Worm (Caenorhabditis elegans) whole organism, L4/young adult: ENCODE results near the gene clip-1.

Source experiments
- W03F9.2 ChIP-seq: fragments of 150-350 bp; optimal IDR thresholded peaks from 2 replicates; lab custom pipeline; 2014; ENCODE audit warnings: missing biosample characterization, missing genetic modification characterization
- dao-5 ChIP-seq: sonication (generic microtip); optimal IDR thresholded peaks from 2 replicates; lab custom pipeline; 2016; ENCODE audit warnings: missing genotype, missing genetic modification characterization, moderate library complexity, missing compliant biosample characterization
- him-1 ChIP-seq: sonication (generic microtip); optimal IDR thresholded peaks from 2 replicates; lab custom pipeline; 2016; ENCODE audit warnings: missing genotype, missing genetic modification reagents, missing genetic modification characterization, missing compliant biosample characterization

clip-1 gene

ce11 chrIII:9269012-9269471 lies at the start of gene clip-1:
clip-1 (minus strand) TSS chrIII:9269062.
- TF ChIP-seq dao-5 (tag; lab: Kevin White, UChicago): no peak
- no peak for TF ChIP-seq him-1 (tag; lab: Kevin White, UChicago)
- no peak for TF ChIP-seq W03F9.2 (tag; lab: Kevin White, UChicago)

ce11 chrIII:9317601-9318000 lies 48.7 kb upstream of the clip-1 start:
- TF ChIP-seq W03F9.2 (tag; lab: Kevin White, UChicago): no peak
- TF ChIP-seq him-1 (tag; lab: Kevin White, UChicago): no peak
- TF ChIP-seq dao-5 (tag; lab: Kevin White, UChicago): no peak

ce11 chrIII:9315180-9315579 lies 46.3 kb upstream of the clip-1 start:
- TF ChIP-seq dao-5 (tag; lab: Kevin White, UChicago) (no peak), him-1 (tag; lab: Kevin White, UChicago) (no peak)

- TF ChIP-seq W03F9.2 (tag; lab: Kevin White, UChicago) (no peak), him-1 (tag; lab: Kevin White, UChicago) (no peak), dao-5 (tag; lab: Kevin White, UChicago) (no peak)
These were observed 45.6 kb upstream of the clip-1 start, which contains the start of gene C40H1.8 for ce11 chrIII:9314476-9314875. C40H1.8 (plus strand) TSS chrIII:9314717.

- TF ChIP-seq him-1 (tag; lab: Kevin White, UChicago): no peak
- no peak for TF ChIP-seq W03F9.2 (tag; lab: Kevin White, UChicago)
- TF ChIP-seq dao-5 (tag; lab: Kevin White, UChicago): no peak
These were observed 41.0 kb upstream of the clip-1 start for ce11 chrIII:9309840-9310239.

- TF ChIP-seq W03F9.2 (tag; lab: Kevin White, UChicago) (no peak), dao-5 (tag; lab: Kevin White, UChicago) (no peak), him-1 (tag; lab: Kevin White, UChicago) (no peak)
These were observed 37.7 kb upstream of the clip-1 start, which contains the start of gene srx-45 for ce11 chrIII:9306596-9306995. srx-45 (minus strand) TSS chrIII:9306696.

- no peak for TF ChIP-seq W03F9.2 (tag; lab: Kevin White, UChicago)
- TF ChIP-seq dao-5 (tag; lab: Kevin White, UChicago): no peak
- TF ChIP-seq him-1 (tag; lab: Kevin White, UChicago): no peak
These were observed 31.8 kb upstream of the clip-1 start for ce11 chrIII:9300670-9301069.

ce11 chrIII:9299919-9300318 lies 31.1 kb upstream of the clip-1 start, which contains the start of gene K01B6.3:
K01B6.3 (plus strand) TSS chrIII:9300219.
- no peak for TF ChIP-seq him-1 (tag; lab: Kevin White, UChicago)

- TF ChIP-seq dao-5 (tag; lab: Kevin White, UChicago): no peak
- TF ChIP-seq W03F9.2 (tag; lab: Kevin White, UChicago): no peak
- TF ChIP-seq him-1 (tag; lab: Kevin White, UChicago): no peak
These were observed 30.3 kb upstream of the clip-1 start for ce11 chrIII:9299116-9299515.

ce11 chrIII:9297345-9297744 lies 28.5 kb upstream of the clip-1 start, which contains the start of gene K01B6.4:
K01B6.4 (minus strand) TSS chrIII:9297445.
- TF ChIP-seq dao-5 (tag; lab: Kevin White, UChicago) (no peak), W03F9.2 (tag; lab: Kevin White, UChicago) (no peak), him-1 (tag; lab: Kevin White, UChicago) (no peak)

- TF ChIP-seq dao-5 (tag; lab: Kevin White, UChicago) (no peak), W03F9.2 (tag; lab: Kevin White, UChicago) (no peak), him-1 (tag; lab: Kevin White, UChicago) (no peak)
These were observed 21.0 kb upstream of the clip-1 start for ce11 chrIII:9289815-9290214.

- TF ChIP-seq dao-5 (tag; lab: Kevin White, UChicago) (no peak), him-1 (tag; lab: Kevin White, UChicago) (no peak), W03F9.2 (tag; lab: Kevin White, UChicago) (no peak)
These were observed 19.7 kb upstream of the clip-1 start for ce11 chrIII:9288540-9288939.

ce11 chrIII:9281480-9281879 lies 12.6 kb upstream of the clip-1 start, which contains the start of gene fozi-1:
fozi-1 (plus strand) TSS chrIII:9281780.
- no peak for TF ChIP-seq dao-5 (tag; lab: Kevin White, UChicago)
- TF ChIP-seq him-1 (tag; lab: Kevin White, UChicago): no peak
- no peak for TF ChIP-seq W03F9.2 (tag; lab: Kevin White, UChicago)

- TF ChIP-seq W03F9.2 (tag; lab: Kevin White, UChicago) (no peak), him-1 (tag; lab: Kevin White, UChicago) (no peak), dao-5 (tag; lab: Kevin White, UChicago) (no peak)
These were observed 8.9 kb upstream of the clip-1 start for ce11 chrIII:9277803-9278202.
